Worm (Caenorhabditis elegans): ENCODE measurements around the gene ttbk-6.

ttbk-6 gene

DNA sequence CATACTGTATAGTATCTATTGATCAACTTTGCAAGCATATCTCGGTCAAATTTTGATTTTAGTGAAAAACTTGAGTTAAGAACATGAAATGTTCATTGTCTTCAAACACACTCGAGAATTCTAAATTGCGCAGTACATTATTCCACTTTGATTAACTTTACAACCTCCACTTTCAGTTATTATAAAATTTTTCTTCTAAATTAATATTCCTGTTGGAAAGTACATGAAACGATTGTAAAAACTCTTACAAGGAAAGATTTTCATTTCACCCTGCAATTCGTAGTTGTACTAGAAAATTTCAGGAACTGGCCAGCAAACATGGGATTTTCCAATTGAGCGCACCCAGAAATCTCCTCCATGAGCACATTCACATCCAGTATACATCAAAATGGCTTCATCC, 29.8 kb upstream of the ttbk-6 start, which contains the start of gene C45G9.14:
Gene C45G9.14 (plus strand): TSS at position 301 of the 400 bp plus-strand sequence.
- TF ChIP-seq hlh-13 (GFP tag; optimal IDR thresholded peaks at IDR 0.05), result no peak
- TF ChIP-seq ceh-22 (tag; optimal IDR thresholded peaks at IDR 0.05), result no peak
- TF ChIP-seq unc-3 (GFP tag; conservative IDR thresholded peaks at IDR 0.05), result no peak
- no peak for TF ChIP-seq unc-3 (tag; optimal IDR thresholded peaks at IDR 0.05)
- no peak for TF ChIP-seq C38D4.7 (GFP tag; optimal IDR thresholded peaks at IDR 0.05)
- TF ChIP-seq F13H6.1 (tag; optimal IDR thresholded peaks at IDR 0.05), result no peak

DNA sequence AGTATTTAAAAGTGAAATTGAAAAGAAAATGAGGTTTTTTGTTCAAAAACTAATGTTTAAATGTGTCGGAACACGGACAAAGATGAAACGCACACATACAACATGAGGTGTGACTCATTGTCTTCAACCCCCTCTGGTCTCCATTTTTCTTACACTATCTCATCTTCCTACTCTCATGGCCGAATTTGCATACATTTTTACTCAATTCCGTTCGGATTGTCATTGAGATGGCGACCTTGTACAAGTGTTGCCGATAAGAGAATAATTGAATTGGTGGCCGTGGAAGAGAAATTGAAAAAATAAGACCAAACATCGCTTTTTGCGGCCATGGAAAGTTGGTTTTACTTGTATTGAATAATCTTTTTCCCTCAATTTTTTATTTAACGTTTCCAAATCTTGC, 27.3 kb upstream of the ttbk-6 start, which contains the start of gene txbp-3:
Gene txbp-3 (minus strand): TSS at position 285 of the 400 bp plus-strand sequence.
- peak; percentile 30 for TF ChIP-seq nfya-1 (tag; optimal IDR thresholded peaks at IDR 0.05)
- no peak for TF ChIP-seq ceh-14 (tag; optimal IDR thresholded peaks at IDR 0.05)
- TF ChIP-seq hlh-30 (tag; optimal IDR thresholded peaks at IDR 0.05; ENCODE audit: insufficient read depth), result peak; percentile 45
- TF ChIP-seq ets-4 (tag; optimal IDR thresholded peaks at IDR 0.05), result peak; percentile 71
- TF ChIP-seq elt-4 (tag; optimal IDR thresholded peaks at IDR 0.05), result no peak
- TF ChIP-seq sox-2 (GFP tag; IDR thresholded peaks at IDR 0.05), result 0 out of 2 replicates have a peak, but pooled peaks have one; percentile 18
- TF ChIP-seq unc-42 (tag; optimal IDR thresholded peaks at IDR 0.05), result peak; percentile 85
- TF ChIP-seq elt-2 (tag; optimal IDR thresholded peaks at IDR 0.05), result peak; percentile 58
- peak; percentile 58 for TF ChIP-seq ceh-31 (tag; optimal IDR thresholded peaks at IDR 0.05)
- no peak for TF ChIP-seq npax-4 (tag; optimal IDR thresholded peaks at IDR 0.05)
- TF ChIP-seq unc-55 (GFP tag; optimal IDR thresholded peaks at IDR 0.05), result no peak
- TF ChIP-seq C38D4.7 (GFP tag; optimal IDR thresholded peaks at IDR 0.05), result no peak

DNA sequence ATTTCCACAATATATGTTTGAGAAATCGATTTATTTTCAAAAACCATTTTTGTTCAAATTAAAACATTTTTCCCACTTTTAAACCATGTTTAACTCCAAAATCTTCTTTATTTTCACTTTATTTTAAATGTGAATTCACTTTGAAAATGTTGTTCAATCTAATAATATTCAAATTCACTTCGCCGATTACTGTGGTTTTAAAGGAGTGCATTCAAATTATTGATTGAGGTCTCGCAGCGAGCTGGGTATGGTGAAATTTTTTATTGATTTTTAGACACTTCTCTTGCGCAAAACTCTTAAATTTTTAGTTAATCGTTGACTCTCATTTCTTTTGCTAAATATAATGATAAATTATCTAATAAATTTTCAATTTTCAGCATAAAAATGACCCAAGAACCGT, 26.8 kb upstream of the ttbk-6 start, which contains the start of gene C45G9.5:
Gene C45G9.5 (plus strand): TSS at position 378 of the 400 bp plus-strand sequence.
- TF ChIP-seq sox-4 (tag; optimal IDR thresholded peaks at IDR 0.05) (no peak), pax-1 (tag; optimal IDR thresholded peaks at IDR 0.05) (no peak), K02D7.2 (tag; optimal IDR thresholded peaks at IDR 0.05) (no peak), hlh-8 (tag; optimal IDR thresholded peaks at IDR 0.05) (no peak)

DNA sequence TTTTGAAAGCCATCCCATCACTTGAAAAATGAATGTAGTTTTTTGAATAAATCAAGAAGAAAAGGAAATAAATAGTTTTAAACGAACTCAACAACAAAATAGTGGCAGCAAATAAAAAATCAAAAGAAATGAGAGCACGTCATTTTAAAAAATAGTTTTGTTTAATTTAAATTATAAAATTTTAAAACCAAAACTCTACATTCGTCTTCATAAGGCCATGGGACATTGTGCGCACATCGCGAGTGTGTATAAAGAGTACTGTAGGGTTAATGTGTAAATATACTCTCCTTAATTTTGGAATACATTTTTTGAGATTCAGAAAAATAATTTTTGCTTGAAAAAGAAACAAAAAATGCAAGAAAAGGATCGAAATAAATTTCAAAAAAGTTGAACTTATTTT, 22.5 kb upstream of the ttbk-6 start, which contains the start of gene C45G9.15:
Gene C45G9.15 (minus strand): TSS at position 101 of the 400 bp plus-strand sequence.
- no peak for TF ChIP-seq ceh-19 (GFP tag; optimal IDR thresholded peaks at IDR 0.05)
- no peak for TF ChIP-seq hlh-13 (GFP tag; optimal IDR thresholded peaks at IDR 0.05)
- TF ChIP-seq fax-1 (tag; optimal IDR thresholded peaks at IDR 0.05), result no peak
- TF ChIP-seq ceh-9 (tag; optimal IDR thresholded peaks at IDR 0.05), result no peak
- no peak for TF ChIP-seq pha-2 (tag; optimal IDR thresholded peaks at IDR 0.05)
- no peak for TF ChIP-seq pros-1 (tag; optimal IDR thresholded peaks at IDR 0.05)
- TF ChIP-seq mec-3 (tag; optimal IDR thresholded peaks at IDR 0.05; ENCODE audit: borderline replicate concordance), result no peak
- no peak for TF ChIP-seq sdc-2 (tag; optimal IDR thresholded peaks at IDR 0.05)
- no peak for TF ChIP-seq sox-4 (tag; optimal IDR thresholded peaks at IDR 0.05)
- no peak for TF ChIP-seq K02D7.2 (tag; optimal IDR thresholded peaks at IDR 0.05)
- TF ChIP-seq C38D4.7 (GFP tag; optimal IDR thresholded peaks at IDR 0.05), result no peak
- TF ChIP-seq unc-55 (GFP tag; optimal IDR thresholded peaks at IDR 0.05), result no peak
- TF ChIP-seq tbx-2 (tag; optimal IDR thresholded peaks at IDR 0.05), result no peak

DNA sequence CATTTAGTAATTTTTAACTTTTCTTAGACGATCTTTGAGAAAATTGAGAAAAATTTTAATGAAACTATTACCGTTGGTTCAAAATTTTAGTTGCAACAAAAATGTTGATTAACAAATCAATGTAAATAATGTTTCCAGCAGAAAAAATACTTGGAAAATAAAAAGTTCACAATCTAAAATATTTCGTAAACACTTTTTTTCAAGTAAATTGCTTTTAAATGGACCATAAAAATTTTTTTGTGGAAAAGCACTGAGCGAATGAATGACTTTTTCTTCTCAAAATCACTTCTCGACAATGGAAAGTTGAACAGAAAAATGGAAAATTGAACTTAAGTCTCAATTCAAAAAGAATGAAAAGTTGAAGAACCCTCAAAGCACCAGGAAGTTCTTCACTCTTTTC, 21.0 kb upstream of the ttbk-6 start, which contains the start of gene C45G9.8:
Gene C45G9.8 (minus strand): TSS at position 101 of the 400 bp plus-strand sequence.
- no peak for TF ChIP-seq ceh-48 (tag; optimal IDR thresholded peaks at IDR 0.05)
- TF ChIP-seq hlh-15 (tag; optimal IDR thresholded peaks at IDR 0.05), result no peak
- no peak for TF ChIP-seq pha-2 (tag; optimal IDR thresholded peaks at IDR 0.05)
- TF ChIP-seq C38D4.7 (GFP tag; optimal IDR thresholded peaks at IDR 0.05), result no peak
- no peak for TF ChIP-seq unc-86 (tag; optimal IDR thresholded peaks at IDR 0.05)
- no peak for TF ChIP-seq unc-42 (tag; optimal IDR thresholded peaks at IDR 0.05)
- no peak for TF ChIP-seq pag-3 (tag; optimal IDR thresholded peaks at IDR 0.05; ENCODE audit: borderline replicate concordance)
- no peak for TF ChIP-seq ceh-19 (GFP tag; optimal IDR thresholded peaks at IDR 0.05)
- TF ChIP-seq elt-4 (tag; optimal IDR thresholded peaks at IDR 0.05), result no peak
- TF ChIP-seq fax-1 (tag; optimal IDR thresholded peaks at IDR 0.05), result no peak
- TF ChIP-seq rnt-1 (tag; optimal IDR thresholded peaks at IDR 0.05), result no peak
- TF ChIP-seq K02D7.2 (tag; optimal IDR thresholded peaks at IDR 0.05), result no peak
- TF ChIP-seq K09A11.1 (tag; optimal IDR thresholded peaks at IDR 0.05; ENCODE audit: insufficient read depth), result no peak
- TF ChIP-seq ref-2 (tag; optimal IDR thresholded peaks at IDR 0.05), result no peak
- no peak for TF ChIP-seq ceh-30 (tag; optimal IDR thresholded peaks at IDR 0.05)
- TF ChIP-seq madf-2 (tag; optimal IDR thresholded peaks at IDR 0.05), result no peak
- no peak for TF ChIP-seq odd-2 (tag; optimal IDR thresholded peaks at IDR 0.05)
- no peak for TF ChIP-seq fkh-6 (tag; optimal IDR thresholded peaks at IDR 0.05)
- no peak for TF ChIP-seq ceh-9 (tag; optimal IDR thresholded peaks at IDR 0.05)
- TF ChIP-seq npax-4 (tag; optimal IDR thresholded peaks at IDR 0.05), result no peak
